Fruit fly (Drosophila melanogaster): ENCODE measurements around the gene CG3987.

dm6 chr3R:15092784-15093183 is 47.0 kb upstream of the CG3987 start:
- TF ChIP-seq h (GFP tag; optimal IDR thresholded peaks at IDR 0.05) (no peak), Sp1 (GFP tag; optimal IDR thresholded peaks at IDR 0.05) (no peak), Dfd (GFP tag; optimal IDR thresholded peaks at IDR 0.05) (no peak), usp (GFP tag; optimal IDR thresholded peaks at IDR 0.05) (no peak)
